Worm (Caenorhabditis elegans) whole organism, midembryonic: ENCODE measurements around the gene srsx-16.

Experiments
- T22C8.4 ChIP-seq: fragments of 200-800 bp; sonication (Bioruptor generic); IDR thresholded peaks from 2 replicates; pipeline ENCODE4 v1.3.6; 2022; ENCODE audit warnings: missing genetic modification characterization, missing compliant biosample characterization
- tab-1 ChIP-seq: fragments of 200-800 bp; sonication (Bioruptor generic); IDR thresholded peaks from 2 replicates; pipeline ENCODE4 v1.3.6; 2022; ENCODE audit warnings: missing genetic modification characterization, missing compliant biosample characterization

DNA sequence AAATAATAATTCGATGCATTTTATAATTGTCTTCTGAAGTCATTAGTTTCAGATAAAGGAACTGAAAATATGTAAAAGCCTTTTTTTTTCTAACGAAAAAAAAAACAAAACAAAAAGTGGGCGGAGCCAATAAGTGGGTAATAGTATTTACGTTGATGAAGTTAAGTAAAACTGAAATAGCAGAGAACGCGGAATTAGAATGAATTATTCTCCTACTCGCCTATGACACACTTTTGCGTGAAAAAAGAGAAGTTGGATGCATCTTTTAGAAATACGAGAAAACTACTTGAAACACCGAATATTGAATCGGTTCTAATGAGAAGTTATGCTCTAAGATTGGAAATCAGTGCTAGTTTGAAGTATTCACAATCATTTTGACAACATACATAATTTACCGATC lies at the start of gene srsx-16:
- TF ChIP-seq tab-1 (GFP tag; lab: Robert Waterston, UW) (no peak), T22C8.4 (GFP tag; lab: Robert Waterston, UW) (no peak)
